Comparison of ENCODE assay signal across 3 fruit fly cellular contexts in the genomic region with DNA sequence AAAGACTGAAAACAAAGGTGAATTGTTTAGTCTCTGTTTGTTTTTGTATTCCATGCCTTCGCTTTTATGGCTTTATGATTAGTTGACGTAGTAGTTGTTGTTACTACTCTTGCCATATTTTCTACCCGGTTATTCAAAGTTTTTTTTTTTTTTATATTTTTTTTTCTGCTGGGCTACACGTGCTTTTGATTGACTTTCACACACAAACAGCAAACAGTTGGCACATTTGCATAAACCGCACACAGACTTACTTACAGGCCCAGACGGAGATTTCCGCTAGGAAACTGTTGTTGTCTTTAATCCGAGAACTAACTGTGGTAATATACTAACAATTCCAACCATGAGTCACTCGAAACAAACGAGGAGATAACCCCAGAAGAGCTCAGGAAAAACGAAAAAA.
TF ChIP-seq lines count a peak whose summit lies in the region.

No protein-coding gene starts in this region.

- no peak for TF ChIP-seq CTCF in whole organism, embryonic (GFP tag; optimal IDR thresholded peaks at IDR 0.05; lab: Kevin White, UChicago)

TF ChIP-seq in whole organism, adult, 20 proteins besides CTCF, POLR2A, EP300 and RAD21:
- TF ChIP-seq ovo (GFP tag; optimal IDR thresholded peaks at IDR 0.05; lab: Kevin White, UChicago) (peak; percentile 40), Mnt (GFP tag; optimal IDR thresholded peaks at IDR 0.05; lab: Kevin White, UChicago) (peak; percentile 61), Clk (GFP tag; optimal IDR thresholded peaks at IDR 0.05; lab: Kevin White, UChicago) (no peak), CG5204 (GFP tag; optimal IDR thresholded peaks at IDR 0.05; lab: Kevin White, UChicago) (no peak), kay (GFP tag; lab: Kevin White, UChicago; ENCODE audit: borderline replicate concordance) (peak; percentile 98), cic (GFP tag; optimal IDR thresholded peaks at IDR 0.05; lab: Kevin White, UChicago) (peak; percentile 76), CG12768 (GFP tag; optimal IDR thresholded peaks at IDR 0.05; lab: Kevin White, UChicago) (peak; percentile 3), pad (GFP tag; optimal IDR thresholded peaks at IDR 0.05; lab: Kevin White, UChicago) (no peak)

TF ChIP-seq in whole organism, embryonic, 481 proteins besides CTCF, POLR2A, EP300 and RAD21:
- TF ChIP-seq cwo (GFP tag; optimal IDR thresholded peaks at IDR 0.05; lab: Kevin White, UChicago) (peak; percentile 77), Med (GFP tag; lab: Kevin White, UChicago) (peak; percentile 50), BEAF-32 (GFP tag; optimal IDR thresholded peaks at IDR 0.05; lab: Kevin White, UChicago) (no peak), BtbVII (GFP tag; optimal IDR thresholded peaks at IDR 0.05; lab: Kevin White, UChicago) (peak; percentile 12), CG3407 (GFP tag; optimal IDR thresholded peaks at IDR 0.05; lab: Kevin White, UChicago) (no peak)

TF ChIP-seq in whole organism, prepupa, 60 proteins besides CTCF, POLR2A, EP300 and RAD21:
- TF ChIP-seq Sox14 (GFP tag; optimal IDR thresholded peaks at IDR 0.05; lab: Kevin White, UChicago) (no peak), Gug (GFP tag; IDR thresholded peaks at IDR 0.05; lab: Robert Waterston, UW) (no peak), Met (GFP tag; optimal IDR thresholded peaks at IDR 0.05; lab: Kevin White, UChicago) (no peak), spab (GFP tag; optimal IDR thresholded peaks at IDR 0.05; lab: Kevin White, UChicago) (no peak), fkh (GFP tag; optimal IDR thresholded peaks at IDR 0.05; lab: Kevin White, UChicago) (peak; percentile 14), CG10669 (GFP tag; optimal IDR thresholded peaks at IDR 0.05; lab: Kevin White, UChicago) (no peak), CG3032 (tag; optimal IDR thresholded peaks at IDR 0.05; lab: Kevin White, UChicago) (no peak)
TF ChIP-seq in whole organism, prepupa: peak in this region for 1.
